Fruit fly (Drosophila melanogaster) whole organism, embryonic: ENCODE data around the gene E2f1.

ENCODE experiments used
- CG3407 ChIP-seq: fragments of 200-800 bp; sonication (Bioruptor generic); optimal IDR thresholded peaks from 2 replicates; lab custom pipeline; 2018; ENCODE audit warnings: missing biosample characterization, mild to moderate bottlenecking, missing genetic modification characterization
- CG8478 ChIP-seq: fragments of >200 bp; optimal IDR thresholded peaks from 2 replicates; lab custom pipeline; 2018
- aop ChIP-seq: fragments of 200-800 bp; sonication (Bioruptor generic); IDR thresholded peaks from 2 replicates; pipeline ENCODE4 v1.3.6; 2022; ENCODE audit warnings: missing biosample characterization, missing genetic modification characterization
- klu ChIP-seq: fragments of 200-800 bp; sonication (Bioruptor generic); IDR thresholded peaks from 2 replicates; pipeline ENCODE4 v1.3.6; 2022; ENCODE audit warnings: missing biosample characterization, missing genetic modification characterization
- sisA ChIP-seq: fragments of 200-800 bp; sonication (Bioruptor generic); IDR thresholded peaks from 2 replicates; pipeline ENCODE4 v1.3.6; 2022; ENCODE audit warnings: missing biosample characterization, missing genetic modification characterization
- wdn ChIP-seq: fragments of 200-800 bp; sonication (Bioruptor generic); IDR thresholded peaks from 2 replicates; pipeline ENCODE4 v1.3.6; 2022; ENCODE audit warnings: missing biosample characterization, missing genetic modification characterization
- zfh1 ChIP-seq: fragments of 200-800 bp; sonication (Bioruptor generic); IDR thresholded peaks from 3 replicates; pipeline ENCODE4 v1.3.6; 2022; ENCODE audit warnings: missing biosample characterization, missing genetic modification characterization

dm6 chr3R:21660054-21660453, 617 bp downstream of the E2f1 start:
- no peak for TF ChIP-seq zfh1 (GFP tag; lab: Robert Waterston, UW)
- TF ChIP-seq CG3407 (GFP tag; lab: Kevin White, UChicago) = no peak
- TF ChIP-seq aop (GFP tag; lab: Robert Waterston, UW) = no peak
- TF ChIP-seq klu (GFP tag; lab: Robert Waterston, UW) = no peak
- TF ChIP-seq wdn (GFP tag; lab: Robert Waterston, UW) = no peak
- TF ChIP-seq CG8478 = no peak
- TF ChIP-seq sisA = no peak
